Fruit fly (Drosophila melanogaster): Measurements from ENCODE around the gene CG5112.
A peak's percentile ranks its signal among the peaks of the same experiment; 100 is the strongest.

Gene CG5112

dm6 chr3R:25489116-25489515, 2.1 kb upstream of the CG5112 start (continued):
- TF ChIP-seq rib (GFP tag; IDR thresholded peaks at IDR 0.05) (no peak), CG3163 (GFP tag; optimal IDR thresholded peaks at IDR 0.05) (no peak), cato (GFP tag; optimal IDR thresholded peaks at IDR 0.05; ENCODE audit: borderline replicate concordance) (no peak), unpg (GFP tag; optimal IDR thresholded peaks at IDR 0.05) (peak; percentile 75), MBD-R2 (GFP tag; IDR thresholded peaks at IDR 0.05) (no peak; the same call in 1 of the 2 replicates), Hey (tag; optimal IDR thresholded peaks at IDR 0.05) (no peak), CG10274 (GFP tag; optimal IDR thresholded peaks at IDR 0.05) (no peak), Hand (GFP tag; optimal IDR thresholded peaks at IDR 0.05) (no peak), stwl (tag; optimal IDR thresholded peaks at IDR 0.05) (peak; percentile 0), CG10147 (GFP tag; optimal IDR thresholded peaks at IDR 0.05) (peak; percentile 33), CG43689 (GFP tag; IDR thresholded peaks at IDR 0.05) (0 out of 2 replicates have a peak, but pooled peaks have one; percentile 54), CG15514 (GFP tag; optimal IDR thresholded peaks at IDR 0.05) (peak; percentile 57), tap (tag; optimal IDR thresholded peaks at IDR 0.05) (peak; percentile 34), wek (GFP tag; optimal IDR thresholded peaks at IDR 0.05) (peak; percentile 6), CG2116 (GFP tag; optimal IDR thresholded peaks at IDR 0.05) (no peak), Atf-2 (GFP tag; optimal IDR thresholded peaks at IDR 0.05) (no peak), yki (optimal IDR thresholded peaks at IDR 0.05) (no peak), CG10979 (tag; optimal IDR thresholded peaks at IDR 0.05) (peak; percentile 67), Antp (GFP tag; optimal IDR thresholded peaks at IDR 0.05) (no peak), CG31365 (tag; optimal IDR thresholded peaks at IDR 0.05) (no peak), fd3F (GFP tag; optimal IDR thresholded peaks at IDR 0.05) (no peak), MTF-1 (GFP tag; optimal IDR thresholded peaks at IDR 0.05; ENCODE audit: borderline replicate concordance) (peak; percentile 48), phol (tag; optimal IDR thresholded peaks at IDR 0.05) (peak; percentile 69), CG6683 (GFP tag; optimal IDR thresholded peaks at IDR 0.05) (no peak), Dref (GFP tag; IDR thresholded peaks at IDR 0.05) (no peak), abd-A (tag; optimal IDR thresholded peaks at IDR 0.05) (no peak), toy (GFP tag; IDR thresholded peaks at IDR 0.05) (no peak), Abd-B (GFP tag; optimal IDR thresholded peaks at IDR 0.05) (peak; percentile 51), CG12659 (GFP tag; optimal IDR thresholded peaks at IDR 0.05) (no peak), CG34422 (GFP tag; IDR thresholded peaks at IDR 0.05) (peak; percentile 71; the same call in 1 of the 3 replicates), YL-1 (GFP tag; optimal IDR thresholded peaks at IDR 0.05) (no peak), Hr3 (GFP tag; optimal IDR thresholded peaks at IDR 0.05) (peak; percentile 36), CG15011 (GFP tag; optimal IDR thresholded peaks at IDR 0.05) (peak; percentile 39), Nf-YA (GFP tag; IDR thresholded peaks at IDR 0.05) (no peak), CG17385 (GFP tag; optimal IDR thresholded peaks at IDR 0.05) (peak; percentile 51), CG11695 (GFP tag; IDR thresholded peaks at IDR 0.05) (peak; percentile 78; the same call in 2 of the 3 replicates), E2f2 (GFP tag; IDR thresholded peaks at IDR 0.05) (peak; percentile 30; the same call in 1 of the 2 replicates), CG11456 (GFP tag; IDR thresholded peaks at IDR 0.05) (no peak), CG6272 (GFP tag; IDR thresholded peaks at IDR 0.05) (no peak), Rfx (GFP tag; IDR thresholded peaks at IDR 0.05) (peak; percentile 65; the same call in 1 of the 2 replicates), Atf3 (GFP tag; optimal IDR thresholded peaks at IDR 0.05) (no peak), tll (GFP tag; optimal IDR thresholded peaks at IDR 0.05) (no peak), CG15479 (GFP tag; optimal IDR thresholded peaks at IDR 0.05) (no peak), tgo (GFP tag; IDR thresholded peaks at IDR 0.05) (peak; percentile 65), Doc3 (GFP tag; IDR thresholded peaks at IDR 0.05; ENCODE audit: partially characterized antibody) (no peak), CG32767 (GFP tag; IDR thresholded peaks at IDR 0.05) (no peak), nau (GFP tag; optimal IDR thresholded peaks at IDR 0.05) (no peak), amos (GFP tag; IDR thresholded peaks at IDR 0.05; ENCODE audit: partially characterized antibody) (no peak), CG17912 (GFP tag; optimal IDR thresholded peaks at IDR 0.05) (no peak), CG11560 (tag; IDR thresholded peaks at IDR 0.05) (0 out of 3 replicates have a peak, but pooled peaks have one; percentile 12)
